Worm (Caenorhabditis elegans) whole organism, early embryonic: ENCODE measurements around the gene scl-19.
A peak's percentile ranks its signal among the peaks of the same experiment; 100 is the strongest.

Source experiments
- B0310.2 ChIP-seq: sonication (generic microtip); optimal IDR thresholded peaks from 2 replicates; lab custom pipeline; 2016; ENCODE audit warnings: mild to moderate bottlenecking, missing genetic modification characterization, missing compliant biosample characterization
- F13C5.2 ChIP-seq: sonication (generic microtip); optimal IDR thresholded peaks from 2 replicates; lab custom pipeline; 2017; ENCODE audit warnings: mild to moderate bottlenecking, missing genetic modification characterization, inconsistent platforms, missing compliant biosample characterization
- aly-1 ChIP-seq: sonication (generic microtip); optimal IDR thresholded peaks from 2 replicates; lab custom pipeline; 2016; ENCODE audit warnings: missing genetic modification characterization, missing compliant biosample characterization
- ama-1 ChIP-seq: fragments of 150-350 bp; optimal IDR thresholded peaks from 2 replicates; lab custom pipeline; 2014
- ceh-13 ChIP-seq: fragments of 200-800 bp; sonication (Bioruptor generic); optimal IDR thresholded peaks from 2 replicates; lab custom pipeline; 2018; ENCODE audit warnings: mild to moderate bottlenecking, missing genetic modification characterization, missing compliant biosample characterization
- ceh-36 ChIP-seq: sonication (generic microtip); optimal IDR thresholded peaks from 2 replicates; lab custom pipeline; 2016; ENCODE audit warnings: missing genetic modification characterization, inconsistent platforms, missing compliant biosample characterization
- ets-7 ChIP-seq: sonication (generic microtip); optimal IDR thresholded peaks from 2 replicates; lab custom pipeline; 2016; ENCODE audit warnings: missing genotype, missing genetic modification characterization, missing compliant biosample characterization
- flt-1 ChIP-seq: fragments of 200-800 bp; sonication (Bioruptor generic); IDR thresholded peaks from 2 replicates; pipeline ENCODE4 v1.3.6; 2022; ENCODE audit warnings: missing genetic modification characterization, missing compliant biosample characterization
- hmbx-1 ChIP-seq: sonication (generic microtip); optimal IDR thresholded peaks from 2 replicates; lab custom pipeline; 2016; ENCODE audit warnings: mild to moderate bottlenecking, missing genetic modification characterization, missing compliant biosample characterization
- hmg-4 ChIP-seq: fragments of 200-800 bp; sonication (Bioruptor generic); optimal IDR thresholded peaks from 2 replicates; lab custom pipeline; 2018; ENCODE audit warnings: mild to moderate bottlenecking, missing genetic modification characterization, missing compliant biosample characterization
- hnd-1 ChIP-seq: sonication (generic microtip); optimal IDR thresholded peaks from 2 replicates; lab custom pipeline; 2016; ENCODE audit warnings: missing genetic modification characterization, missing compliant biosample characterization
- pes-1 ChIP-seq: fragments of 200-800 bp; sonication (Bioruptor generic); IDR thresholded peaks from 2 replicates; pipeline ENCODE4 v1.3.6; 2022; ENCODE audit warnings: missing genetic modification reagents, missing genetic modification characterization, missing compliant biosample characterization
- scrt-1 ChIP-seq: fragments of 200-800 bp; sonication (Bioruptor generic); IDR thresholded peaks from 2 replicates; pipeline ENCODE4 v1.3.6; 2022; ENCODE audit warnings: missing genetic modification characterization, missing compliant biosample characterization
- sea-1 ChIP-seq: fragments of 200-800 bp; sonication (Bioruptor generic); conservative IDR thresholded peaks from 2 replicates; pipeline ENCODE4 v1.3.6; 2022; ENCODE audit warnings: missing genetic modification characterization, missing compliant biosample characterization
- tbx-11 ChIP-seq: fragments of 200-800 bp; sonication (Bioruptor generic); IDR thresholded peaks from 2 replicates; pipeline ENCODE4 v1.3.6; 2022; ENCODE audit warnings: missing genetic modification characterization, missing compliant biosample characterization
- tbx-37 ChIP-seq: fragments of 200-800 bp; sonication (Bioruptor generic); conservative IDR thresholded peaks from 2 replicates; pipeline ENCODE4 v1.3.6; 2022; ENCODE audit warnings: missing genetic modification reagents, missing genetic modification characterization, missing compliant biosample characterization
- tra-4 ChIP-seq: sonication (generic microtip); optimal IDR thresholded peaks from 2 replicates; lab custom pipeline; 2017; ENCODE audit warnings: missing genetic modification characterization, missing compliant biosample characterization

Gene scl-19

DNA sequence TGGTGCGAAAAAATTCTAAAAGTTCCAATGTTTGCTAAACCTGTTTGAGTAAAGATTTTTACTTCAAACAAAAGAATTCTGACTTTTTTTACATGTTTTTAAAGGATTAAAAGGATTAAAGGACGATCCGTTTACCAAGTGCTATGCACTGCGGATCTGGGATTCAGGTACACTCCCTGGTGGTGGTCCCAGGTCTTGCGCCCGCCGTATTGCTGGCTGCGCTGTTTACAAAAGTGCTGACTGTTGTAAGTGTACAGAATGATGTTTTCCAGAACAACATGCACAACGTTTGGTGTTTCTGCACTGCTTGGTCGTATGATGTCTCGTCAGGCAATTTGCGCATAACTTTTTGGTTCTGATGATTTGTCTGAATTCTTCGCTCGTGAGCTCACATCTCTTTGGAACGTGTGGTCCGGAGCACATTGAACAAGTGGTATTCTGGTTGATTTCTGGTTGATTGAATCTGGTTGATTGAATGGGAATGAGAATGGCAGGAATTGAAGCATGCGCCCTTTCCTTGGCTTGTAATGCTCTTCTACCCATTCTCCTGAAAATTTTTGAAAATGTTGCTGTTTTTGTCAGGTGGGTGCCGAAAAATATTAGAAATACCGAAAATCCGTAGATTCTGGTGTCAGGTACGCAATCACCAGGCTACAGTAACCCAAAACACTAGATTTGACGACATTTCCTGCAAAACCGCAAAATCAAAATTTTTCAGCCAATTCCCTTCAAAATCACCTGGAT lies 26.3 kb upstream of the scl-19 start:
- TF ChIP-seq tbx-37 (GFP tag; lab: Robert Waterston, UW) (no peak), flt-1 (GFP tag; lab: Robert Waterston, UW) (peak; percentile 35; the same call in 1 of the 2 replicates), ceh-36 (tag; lab: Kevin White, UChicago) (peak; percentile 22), ama-1 (no peak), tbx-11 (peak; percentile 65; the same call in 1 of the 2 replicates)

ce11 chrV:18706063-18706620 lies 25.6 kb upstream of the scl-19 start, which contains the start of gene Y17D7C.1:
Gene Y17D7C.1 (plus strand): TSS chrV:18706570.
- TF ChIP-seq tbx-11 (peak; percentile 3; the same call in 1 of the 2 replicates), ceh-36 (tag; lab: Kevin White, UChicago) (no peak)

DNA sequence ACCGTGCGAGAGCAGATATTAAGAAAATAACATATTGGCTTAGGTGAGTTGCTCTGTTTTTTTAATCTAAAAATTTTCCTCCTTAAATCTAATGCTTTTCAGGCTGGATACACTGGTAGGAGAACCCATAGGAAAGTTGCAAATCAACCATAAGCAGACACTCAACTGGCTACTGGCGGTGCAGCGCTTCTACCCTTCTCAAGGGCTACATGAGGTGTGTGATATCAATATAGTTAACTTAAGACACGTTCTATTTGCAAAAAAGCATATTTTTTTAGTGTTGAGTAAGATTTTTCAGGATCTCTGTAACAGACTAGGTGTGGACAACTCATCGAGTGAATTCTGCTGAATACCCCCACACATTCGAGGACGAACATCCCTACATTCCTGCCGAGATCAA lies 23.8 kb upstream of the scl-19 start:
- TF ChIP-seq aly-1 (no peak), tbx-37 (GFP tag; lab: Robert Waterston, UW) (no peak), ceh-13 (GFP tag; lab: Kevin White, UChicago) (no peak), ama-1 (no peak), B0310.2 (tag; lab: Kevin White, UChicago) (no peak), flt-1 (GFP tag; lab: Robert Waterston, UW) (no peak), pes-1 (GFP tag; lab: Robert Waterston, UW) (no peak), ets-7 (tag; lab: Kevin White, UChicago) (no peak), tra-4 (tag; lab: Kevin White, UChicago) (no peak), hmbx-1 (tag; lab: Kevin White, UChicago) (no peak), sea-1 (GFP tag; lab: Robert Waterston, UW) (no peak), hnd-1 (tag; lab: Kevin White, UChicago) (no peak), scrt-1 (no peak), ceh-36 (tag; lab: Kevin White, UChicago) (no peak), hmg-4 (GFP tag; lab: Kevin White, UChicago) (no peak), F13C5.2 (tag; lab: Kevin White, UChicago) (no peak), tbx-11 (no peak)

DNA sequence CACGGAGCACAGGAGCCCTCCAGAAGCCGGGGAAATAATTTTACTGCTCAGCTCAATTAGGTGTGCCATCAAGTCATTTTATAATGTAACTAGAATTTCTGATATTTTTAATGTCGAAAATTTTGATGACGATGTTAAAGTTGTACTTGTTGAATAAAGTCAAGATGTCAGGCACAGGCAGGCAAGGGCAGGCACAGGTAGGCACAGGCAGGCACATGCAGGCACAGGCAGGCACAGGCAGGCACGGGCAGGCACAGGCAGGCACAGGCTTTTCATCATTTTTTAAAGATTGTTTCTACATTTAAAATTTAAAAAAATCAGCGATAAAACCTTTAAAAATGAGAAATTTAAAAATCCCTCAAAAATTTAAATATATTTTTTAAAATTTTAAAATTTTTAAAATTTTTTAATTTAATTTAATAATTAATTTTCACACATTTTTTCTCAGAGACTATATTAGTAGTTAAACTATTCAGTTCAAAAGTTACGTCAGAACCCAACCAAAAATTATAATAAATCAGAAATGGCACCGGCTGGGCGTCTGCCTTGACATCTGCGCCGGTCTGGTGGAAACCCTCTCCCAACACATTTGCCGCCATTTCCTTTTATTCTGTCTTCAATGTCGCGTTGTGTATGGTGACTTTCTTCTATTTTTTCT lies 22.5 kb upstream of the scl-19 start, which contains the start of gene Y17D7C.6:
Gene Y17D7C.6, plus strand, starts transcription at position 608 of the 658 bp plus-strand sequence.
- TF ChIP-seq ceh-13 (GFP tag; lab: Kevin White, UChicago), result peak; percentile 56
- TF ChIP-seq F13C5.2 (tag; lab: Kevin White, UChicago), result no peak

DNA sequence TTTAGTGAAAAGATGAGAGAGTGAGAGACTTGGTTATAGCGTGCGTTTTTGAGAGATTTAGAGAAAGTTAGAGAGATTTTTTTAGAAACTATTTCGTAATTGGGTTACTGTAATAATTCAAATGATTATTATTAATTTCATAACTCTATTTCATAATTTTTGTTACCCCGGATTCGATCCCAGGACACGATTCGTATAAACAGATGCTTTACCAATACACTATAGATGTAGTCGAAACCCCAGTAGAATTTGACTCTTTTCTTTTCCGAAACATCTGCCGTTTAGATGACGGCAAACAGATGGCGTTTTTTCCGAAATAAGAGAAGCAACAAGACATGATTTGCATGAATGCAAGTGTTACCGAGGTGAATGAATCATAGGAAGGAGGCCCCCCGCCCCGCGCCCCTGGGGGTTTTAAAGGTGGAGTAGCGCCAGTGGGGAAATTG lies 21.7 kb upstream of the scl-19 start:
- peak; percentile 59 for TF ChIP-seq ceh-13 (GFP tag; lab: Kevin White, UChicago)
- 0 out of 2 replicates have a peak, but pooled peaks have one; percentile 25 for TF ChIP-seq scrt-1
- no peak for TF ChIP-seq pes-1 (GFP tag; lab: Robert Waterston, UW)

DNA sequence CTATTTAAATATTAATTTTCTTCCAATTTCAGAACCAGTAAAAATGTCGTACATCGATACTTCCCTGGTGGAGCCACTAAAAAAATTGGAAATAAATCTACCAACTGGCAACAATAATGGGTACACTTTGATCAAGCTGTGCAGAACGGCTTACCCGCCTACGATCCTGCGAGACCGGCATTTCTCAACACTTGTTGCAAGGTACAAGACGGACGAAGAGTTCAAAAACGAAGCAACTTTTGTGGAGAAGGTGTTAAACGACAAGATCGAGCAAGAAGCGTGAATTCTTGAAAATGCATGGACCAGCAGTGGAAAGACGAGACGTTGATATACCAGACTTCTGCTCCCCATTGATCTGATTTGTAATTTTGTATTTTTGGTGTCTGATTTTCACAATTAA lies 20.4 kb upstream of the scl-19 start:
- TF ChIP-seq flt-1 (GFP tag; lab: Robert Waterston, UW) (no peak), hmbx-1 (tag; lab: Kevin White, UChicago) (no peak), F13C5.2 (tag; lab: Kevin White, UChicago) (no peak), ceh-13 (GFP tag; lab: Kevin White, UChicago) (no peak), sea-1 (GFP tag; lab: Robert Waterston, UW) (no peak), tra-4 (tag; lab: Kevin White, UChicago) (no peak), scrt-1 (no peak), ets-7 (tag; lab: Kevin White, UChicago) (no peak), hnd-1 (tag; lab: Kevin White, UChicago) (no peak), hmg-4 (GFP tag; lab: Kevin White, UChicago) (no peak), aly-1 (no peak)

DNA sequence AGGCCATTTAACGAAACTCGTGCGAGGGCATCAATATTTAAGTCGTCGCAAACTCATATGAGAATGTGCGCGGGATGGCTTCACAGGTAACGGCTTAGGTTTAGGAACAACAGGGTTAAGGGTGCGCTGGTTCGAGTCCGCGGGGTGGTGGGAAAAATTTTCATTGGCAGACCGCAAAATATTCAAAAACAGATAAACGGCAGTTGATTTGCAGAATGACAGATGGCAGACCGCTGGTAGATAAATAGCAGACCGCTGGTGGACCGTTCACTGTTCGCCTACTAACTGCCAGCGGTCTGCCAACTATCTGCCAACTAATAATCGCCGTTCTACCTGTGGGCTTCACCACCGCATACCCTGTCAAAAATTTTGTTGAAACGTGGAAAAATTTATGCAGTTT lies 19.7 kb upstream of the scl-19 start:
- peak; percentile 40; the same call in 1 of the 2 replicates for TF ChIP-seq flt-1 (GFP tag; lab: Robert Waterston, UW)
- no peak for TF ChIP-seq ets-7 (tag; lab: Kevin White, UChicago)
- TF ChIP-seq ceh-36 (tag; lab: Kevin White, UChicago), result no peak
- no peak for TF ChIP-seq ama-1
- TF ChIP-seq scrt-1, result 0 out of 2 replicates have a peak, but pooled peaks have one; percentile 58
- TF ChIP-seq B0310.2 (tag; lab: Kevin White, UChicago), result no peak
- TF ChIP-seq pes-1 (GFP tag; lab: Robert Waterston, UW), result no peak
- peak; percentile 62 for TF ChIP-seq aly-1
- TF ChIP-seq hmg-4 (GFP tag; lab: Kevin White, UChicago), result no peak
- TF ChIP-seq sea-1 (GFP tag; lab: Robert Waterston, UW), result peak; percentile 74
- TF ChIP-seq tbx-37 (GFP tag; lab: Robert Waterston, UW), result no peak
- TF ChIP-seq hmbx-1 (tag; lab: Kevin White, UChicago), result no peak
- TF ChIP-seq hnd-1 (tag; lab: Kevin White, UChicago), result no peak
- TF ChIP-seq ceh-13 (GFP tag; lab: Kevin White, UChicago), result peak; percentile 40
- no peak for TF ChIP-seq F13C5.2 (tag; lab: Kevin White, UChicago)
- TF ChIP-seq tra-4 (tag; lab: Kevin White, UChicago), result no peak
- TF ChIP-seq tbx-11, result peak; percentile 40; the same call in 1 of the 2 replicates
